Worm (Caenorhabditis elegans): ENCODE data around the gene ttr-12.

- TF ChIP-seq nhr-11 (tag; optimal IDR thresholded peaks at IDR 0.05) (no peak), skn-1 (tag; optimal IDR thresholded peaks at IDR 0.05) (no peak), R02D3.7 (tag; optimal IDR thresholded peaks at IDR 0.05) (no peak), fos-1 (tag; optimal IDR thresholded peaks at IDR 0.05) (no peak), lin-39 (tag; optimal IDR thresholded peaks at IDR 0.05) (no peak), blmp-1 (tag; optimal IDR thresholded peaks at IDR 0.05; ENCODE audit: insufficient read depth) (no peak), nhr-12 (tag; optimal IDR thresholded peaks at IDR 0.05) (no peak), nhr-129 (tag; optimal IDR thresholded peaks at IDR 0.05) (no peak), ama-1 (optimal IDR thresholded peaks at IDR 0.05) (no peak), nhr-23 (tag; optimal IDR thresholded peaks at IDR 0.05) (no peak), ztf-11 (tag; optimal IDR thresholded peaks at IDR 0.05) (no peak)
These were observed 46.8 kb downstream of the ttr-12 start, which contains the start of gene F26F2.1 for ce11 chrV:20561795-20562194.

All from whole organism, L2 larva.